Worm (Caenorhabditis elegans) whole organism, L2 larva: Measurements from ENCODE around the gene col-144.
A peak's percentile ranks its signal among the peaks of the same experiment; 100 is the strongest.

Experiments used
- C34F6.9 ChIP-seq: fragments of 150-350 bp; optimal IDR thresholded peaks from 2 replicates; lab custom pipeline; 2014; ENCODE audit warnings: missing biosample characterization, missing genetic modification characterization
- F13H6.1 ChIP-seq: sonication (generic microtip); optimal IDR thresholded peaks from 2 replicates; lab custom pipeline; 2016; ENCODE audit warnings: missing genetic modification characterization, missing compliant biosample characterization
- R02D3.7 ChIP-seq: fragments of 150-350 bp; optimal IDR thresholded peaks from 2 replicates; lab custom pipeline; 2014; ENCODE audit warnings: missing biosample characterization, missing genetic modification characterization
- Y55F3AM.14 ChIP-seq: fragments of 200-800 bp; sonication (Bioruptor generic); optimal IDR thresholded peaks from 2 replicates; lab custom pipeline; 2018; ENCODE audit warnings: mild to moderate bottlenecking, missing genetic modification characterization, missing compliant biosample characterization
- ZK546.5 ChIP-seq: sonication (generic microtip); optimal IDR thresholded peaks from 2 replicates; lab custom pipeline; 2017; ENCODE audit warnings: missing biosample characterization, missing genetic modification characterization
- alr-1 ChIP-seq: fragments of 150-350 bp; optimal IDR thresholded peaks from 2 replicates; lab custom pipeline; 2014; ENCODE audit warnings: missing biosample characterization, missing genetic modification characterization
- aly-2 ChIP-seq: fragments of 150-350 bp; optimal IDR thresholded peaks from 2 replicates; lab custom pipeline; 2014; ENCODE audit warnings: missing biosample characterization, missing genetic modification characterization
- ama-1 ChIP-seq: fragments of 150-350 bp; optimal IDR thresholded peaks from 2 replicates; lab custom pipeline; 2018; ENCODE audit warnings: inconsistent platforms
- blmp-1 ChIP-seq: sonication (generic microtip); optimal IDR thresholded peaks from 2 replicates; lab custom pipeline; 2017; ENCODE audit warnings: missing genetic modification characterization, mild to moderate bottlenecking, missing compliant biosample characterization, antibody characterized with exemption, moderate library complexity; ENCODE audit not compliant: insufficient read depth
- ceh-16 ChIP-seq: fragments of 150-350 bp; optimal IDR thresholded peaks from 2 replicates; lab custom pipeline; 2014; ENCODE audit warnings: missing biosample characterization, missing genetic modification characterization
- ceh-82 ChIP-seq: fragments of 150-350 bp; optimal IDR thresholded peaks from 2 replicates; lab custom pipeline; 2014; ENCODE audit warnings: missing biosample characterization, missing genetic modification characterization
- crh-2 ChIP-seq: sonication (generic microtip); optimal IDR thresholded peaks from 2 replicates; lab custom pipeline; 2017; ENCODE audit warnings: missing biosample characterization, missing genetic modification characterization
- egl-27 ChIP-seq: sonication (generic microtip); optimal IDR thresholded peaks from 3 replicates; lab custom pipeline; 2017; ENCODE audit warnings: missing biosample characterization, missing genetic modification reagents, missing genetic modification characterization
- elt-1 ChIP-seq: fragments of 150-350 bp; optimal IDR thresholded peaks from 2 replicates; lab custom pipeline; 2014; ENCODE audit warnings: missing biosample characterization, missing genetic modification characterization
- fos-1 ChIP-seq: fragments of 150-350 bp; optimal IDR thresholded peaks from 2 replicates; lab custom pipeline; 2014; ENCODE audit warnings: missing biosample characterization, missing genetic modification characterization
- gmeb-1 ChIP-seq: fragments of 150-350 bp; optimal IDR thresholded peaks from 2 replicates; lab custom pipeline; 2014; ENCODE audit warnings: missing biosample characterization, missing genetic modification characterization
- lin-11 ChIP-seq: fragments of 150-350 bp; sonication (generic microtip); optimal IDR thresholded peaks from 2 replicates; lab custom pipeline; 2014; ENCODE audit warnings: missing biosample characterization, missing genetic modification characterization, inconsistent platforms, mixed read lengths
- lin-13 ChIP-seq: fragments of 150-350 bp; optimal IDR thresholded peaks from 2 replicates; lab custom pipeline; 2014; ENCODE audit warnings: missing biosample characterization, missing genetic modification reagents, missing genetic modification characterization
- lsy-2 ChIP-seq, 2 experiments: fragments of 150-350 bp in 1 of 2; sonication (generic microtip) in 1 of 2; optimal IDR thresholded peaks; 2 replicates each; lab custom pipeline; 2014 to 2017; ENCODE audit warnings: missing biosample characterization in 2 of 2, missing genetic modification characterization in 2 of 2
- mab-5 ChIP-seq: fragments of 150-350 bp; optimal IDR thresholded peaks from 2 replicates; lab custom pipeline; 2014; ENCODE audit warnings: missing biosample characterization, missing genetic modification characterization
- mbf-1 ChIP-seq: sonication (generic microtip); optimal IDR thresholded peaks from 2 replicates; lab custom pipeline; 2017; ENCODE audit warnings: missing biosample characterization, missing genetic modification characterization
- mdl-1 ChIP-seq, 2 experiments: fragments of 150-350 bp in 1 of 2; sonication (generic microtip) in 1 of 2; optimal IDR thresholded peaks; 2 replicates each; lab custom pipeline; 2017; ENCODE audit warnings: missing biosample characterization in 2 of 2, missing genetic modification characterization in 2 of 2
- nhr-10 ChIP-seq: sonication (generic microtip); optimal IDR thresholded peaks from 2 replicates; lab custom pipeline; 2017; ENCODE audit warnings: missing biosample characterization, missing genetic modification characterization
- nhr-12 ChIP-seq: fragments of 150-350 bp; optimal IDR thresholded peaks from 2 replicates; lab custom pipeline; 2014; ENCODE audit warnings: missing biosample characterization, missing genetic modification characterization
- nhr-129 ChIP-seq: fragments of 150-350 bp; optimal IDR thresholded peaks from 2 replicates; lab custom pipeline; 2014; ENCODE audit warnings: missing biosample characterization, missing genetic modification characterization
- nhr-21 ChIP-seq: fragments of 150-350 bp; optimal IDR thresholded peaks from 2 replicates; lab custom pipeline; 2014; ENCODE audit warnings: missing biosample characterization, missing genetic modification characterization
- nhr-23 ChIP-seq: fragments of 150-350 bp; optimal IDR thresholded peaks from 2 replicates; lab custom pipeline; 2014; ENCODE audit warnings: missing biosample characterization, missing genetic modification reagents, missing genetic modification characterization
- nhr-237 ChIP-seq: fragments of 150-350 bp; optimal IDR thresholded peaks from 2 replicates; lab custom pipeline; 2014; ENCODE audit warnings: missing biosample characterization, missing genetic modification characterization
- nhr-25 ChIP-seq: fragments of 150-350 bp; sonication (generic microtip); optimal IDR thresholded peaks from 3 replicates; lab custom pipeline; 2014; ENCODE audit warnings: missing biosample characterization, missing genetic modification characterization
- nhr-6 ChIP-seq: fragments of 150-350 bp; optimal IDR thresholded peaks from 2 replicates; lab custom pipeline; 2014; ENCODE audit warnings: missing biosample characterization, missing genetic modification characterization
- nhr-77 ChIP-seq: fragments of 150-350 bp; optimal IDR thresholded peaks from 2 replicates; lab custom pipeline; 2014; ENCODE audit warnings: missing biosample characterization, missing genetic modification characterization
- sem-4 ChIP-seq: fragments of 150-350 bp; optimal IDR thresholded peaks from 2 replicates; lab custom pipeline; 2014; ENCODE audit warnings: missing biosample characterization, missing genetic modification reagents, missing genetic modification characterization
- skn-1 ChIP-seq: sonication (generic microtip); optimal IDR thresholded peaks from 2 replicates; lab custom pipeline; 2017; ENCODE audit warnings: missing biosample characterization, missing genetic modification characterization
- sma-3 ChIP-seq: sonication (generic microtip); optimal IDR thresholded peaks from 2 replicates; lab custom pipeline; 2016; ENCODE audit warnings: missing genetic modification reagents, missing genetic modification characterization, missing compliant biosample characterization
- sma-9 ChIP-seq, 2 experiments: fragments of 150-350 bp in 1 of 2; sonication (generic microtip) in 1 of 2; optimal IDR thresholded peaks; 2 replicates each; lab custom pipeline; 2014 to 2016; ENCODE audit warnings: missing genetic modification characterization in 2 of 2, mild to moderate bottlenecking in 1 of 2, missing biosample characterization in 1 of 2, missing compliant biosample characterization in 1 of 2, missing genetic modification reagents in 1 of 2, moderate library complexity in 1 of 2
- snpc-4 ChIP-seq: fragments of 150-350 bp; optimal IDR thresholded peaks from 2 replicates; lab custom pipeline; 2014; ENCODE audit warnings: missing biosample characterization, missing genetic modification characterization
- unc-55 ChIP-seq: fragments of 150-350 bp; sonication (generic microtip); optimal IDR thresholded peaks from 3 replicates; lab custom pipeline; 2014; ENCODE audit warnings: missing biosample characterization, missing genetic modification reagents, missing genetic modification characterization
- unc-62 ChIP-seq: fragments of 150-350 bp; optimal IDR thresholded peaks from 2 replicates; lab custom pipeline; 2014; ENCODE audit warnings: missing biosample characterization, missing genetic modification reagents, missing genetic modification characterization
- zag-1 ChIP-seq: fragments of 150-350 bp; optimal IDR thresholded peaks from 2 replicates; lab custom pipeline; 2014; ENCODE audit warnings: missing biosample characterization, missing genetic modification characterization
- ztf-1 ChIP-seq: fragments of 200-800 bp; sonication (Bioruptor generic); conservative IDR thresholded peaks from 2 replicates; pipeline ENCODE4 v1.3.6; 2022; ENCODE audit warnings: missing genetic modification characterization, missing compliant biosample characterization
- ztf-11 ChIP-seq: sonication (generic microtip); optimal IDR thresholded peaks from 2 replicates; lab custom pipeline; 2017; ENCODE audit warnings: missing biosample characterization, missing genetic modification characterization
- ztf-4 ChIP-seq: fragments of 150-350 bp; optimal IDR thresholded peaks from 2 replicates; lab custom pipeline; 2014; ENCODE audit warnings: missing biosample characterization, missing genetic modification characterization

col-144 gene

DNA sequence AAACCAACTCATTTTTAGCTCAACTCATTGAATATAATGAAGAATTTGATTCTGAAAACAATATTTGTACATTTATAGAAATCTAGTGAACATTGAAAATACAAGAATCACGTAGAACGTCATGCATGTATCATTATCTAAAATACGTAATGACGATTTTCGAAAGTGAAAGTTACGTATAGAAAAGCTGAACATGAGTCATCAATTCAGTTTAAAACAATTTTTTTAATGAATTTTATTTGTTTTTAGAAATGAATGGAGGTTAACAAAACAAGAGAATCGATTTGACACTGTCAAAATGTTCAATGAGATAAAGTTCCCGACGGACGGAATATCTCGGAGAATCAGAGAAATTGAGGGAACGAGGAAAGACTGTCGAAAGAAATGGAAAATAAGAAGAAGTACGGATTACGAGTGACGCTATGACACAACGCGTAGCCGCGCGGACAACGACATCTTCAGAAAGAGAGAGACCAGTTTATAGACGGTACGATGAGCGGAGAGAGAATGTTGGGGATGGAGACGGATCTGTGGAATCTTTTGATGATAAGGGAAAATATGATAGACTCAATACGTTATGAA is 21.3 kb upstream of the col-144 start, which contains the start of gene ptr-1:
Gene ptr-1, minus strand, starts transcription at position 51 of the 582 bp plus-strand sequence.
- TF ChIP-seq ceh-16 (tag; lab: Kevin White, UChicago) = no peak
- no peak for TF ChIP-seq ama-1 (lab: Kevin White, UChicago)
- TF ChIP-seq ztf-11 = no peak
- no peak for TF ChIP-seq aly-2
- TF ChIP-seq ZK546.5 (tag; lab: Kevin White, UChicago) = no peak
- TF ChIP-seq lin-13 (GFP tag; lab: Kevin White, UChicago) = no peak
- TF ChIP-seq unc-62 = no peak
- TF ChIP-seq ztf-4 (tag; lab: Kevin White, UChicago) = no peak
- no peak for TF ChIP-seq unc-55
- no peak for TF ChIP-seq zag-1 (tag; lab: Kevin White, UChicago)
- TF ChIP-seq skn-1 = no peak
- TF ChIP-seq ceh-82 = no peak
- no peak for TF ChIP-seq sem-4 (tag; lab: Kevin White, UChicago)
- no peak for TF ChIP-seq gmeb-1
- no peak for TF ChIP-seq nhr-10
- TF ChIP-seq nhr-6 (tag; lab: Kevin White, UChicago) = no peak
- no peak for TF ChIP-seq lin-11 (tag; lab: Kevin White, UChicago)
- TF ChIP-seq sma-9 (GFP tag; optimal IDR thresholded peaks at IDR 0.05; lab: Kevin White, UChicago) = no peak
- TF ChIP-seq sma-9 (tag; optimal IDR thresholded peaks at IDR 0.05; lab: Kevin White, UChicago) = no peak
- no peak for TF ChIP-seq lsy-2 (tag; optimal IDR thresholded peaks at IDR 0.05; lab: Kevin White, UChicago)
- TF ChIP-seq Y55F3AM.14 (GFP tag; lab: Kevin White, UChicago) = no peak
- TF ChIP-seq, all 48 proteins: peak for 0

ce11 chrV:9175218-9175837 is 14.9 kb upstream of the col-144 start, which contains the start of gene spas-1:
spas-1 (plus strand) TSS chrV:9175789.
- TF ChIP-seq sem-4 (tag; lab: Kevin White, UChicago) (peak; percentile 75), unc-62 (peak; percentile 12), elt-1 (tag; lab: Kevin White, UChicago) (no peak), F13H6.1 (tag; lab: Kevin White, UChicago) (peak; percentile 88), lin-13 (GFP tag; lab: Kevin White, UChicago) (peak; percentile 87), alr-1 (no peak), C34F6.9 (tag; lab: Kevin White, UChicago) (peak; percentile 96), mab-5 (tag; lab: Kevin White, UChicago) (peak; percentile 86), ZK546.5 (tag; lab: Kevin White, UChicago) (no peak), aly-2 (no peak), nhr-23 (tag; lab: Kevin White, UChicago) (no peak), ztf-4 (tag; lab: Kevin White, UChicago) (peak; percentile 78), nhr-77 (tag; lab: Kevin White, UChicago) (peak; percentile 40), nhr-129 (tag; lab: Kevin White, UChicago) (peak; percentile 91), ztf-1 (no peak), nhr-12 (no peak), nhr-25 (tag; lab: Kevin White, UChicago) (peak; percentile 85), blmp-1 (tag; lab: Kevin White, UChicago) (peak; percentile 49), R02D3.7 (tag; lab: Kevin White, UChicago) (peak; percentile 55), snpc-4 (tag; lab: Kevin White, UChicago) (peak; percentile 82), crh-2 (tag; lab: Kevin White, UChicago) (peak; percentile 92), zag-1 (tag; lab: Kevin White, UChicago) (peak; percentile 37), mdl-1 (tag; optimal IDR thresholded peaks at IDR 0.05; lab: Kevin White, UChicago) (no peak), nhr-6 (tag; lab: Kevin White, UChicago) (peak; percentile 81), nhr-21 (tag; lab: Kevin White, UChicago) (peak; percentile 80), skn-1 (peak; percentile 7), unc-55 (peak; percentile 95), lin-11 (tag; lab: Kevin White, UChicago) (peak; percentile 13), fos-1 (tag; lab: Kevin White, UChicago) (peak; percentile 57), sma-3 (GFP tag; lab: Kevin White, UChicago) (peak; percentile 91), Y55F3AM.14 (GFP tag; lab: Kevin White, UChicago) (no peak), ceh-16 (tag; lab: Kevin White, UChicago) (peak; percentile 76), mbf-1 (no peak), egl-27 (peak; percentile 74), sma-9 (GFP tag; optimal IDR thresholded peaks at IDR 0.05; lab: Kevin White, UChicago) (peak; percentile 93), sma-9 (tag; optimal IDR thresholded peaks at IDR 0.05; lab: Kevin White, UChicago) (no peak), nhr-237 (no peak), gmeb-1 (peak; percentile 99), lsy-2 (tag; optimal IDR thresholded peaks at IDR 0.05; lab: Kevin White, UChicago) (peak; percentile 81 to 94)
